Fruit fly (Drosophila melanogaster) whole organism, embryonic: ENCODE results near the gene Wdr59.

Experiments
- CG15269 ChIP-seq: fragments of 200-800 bp; sonication (Bioruptor generic); optimal IDR thresholded peaks from 2 replicates; lab custom pipeline; 2018; ENCODE audit warnings: missing biosample characterization, mild to moderate bottlenecking, missing genetic modification characterization, moderate library complexity
- CG1792 ChIP-seq: fragments of 200-800 bp; sonication (Bioruptor generic); optimal IDR thresholded peaks from 2 replicates; lab custom pipeline; 2016; ENCODE audit warnings: missing biosample characterization, missing genetic modification characterization
- Mad ChIP-seq: fragments of 200-800 bp; sonication (Bioruptor generic); optimal IDR thresholded peaks from 2 replicates; lab custom pipeline; 2016; ENCODE audit warnings: missing biosample characterization, missing genetic modification characterization
- Opbp ChIP-seq: fragments of 200-800 bp; sonication (Bioruptor generic); IDR thresholded peaks from 3 replicates; pipeline ENCODE4 v1.3.6; 2022; ENCODE audit warnings: missing biosample characterization, missing genetic modification characterization; ENCODE audit not compliant: partially characterized antibody
- Vsx1 ChIP-seq: fragments of 200-800 bp; sonication (Bioruptor generic); optimal IDR thresholded peaks from 2 replicates; lab custom pipeline; 2017; ENCODE audit warnings: missing biosample characterization, mild to moderate bottlenecking, missing genetic modification characterization, missing genetic modification reagents
- disco-r ChIP-seq: fragments of 200-800 bp; sonication (Bioruptor generic); optimal IDR thresholded peaks from 2 replicates; lab custom pipeline; 2016; ENCODE audit warnings: missing biosample characterization, missing genetic modification characterization
- fd3F ChIP-seq: fragments of 200-800 bp; sonication (Bioruptor generic); optimal IDR thresholded peaks from 2 replicates; lab custom pipeline; 2018; ENCODE audit warnings: missing biosample characterization, mild to moderate bottlenecking, missing genetic modification characterization, moderate library complexity
- psq ChIP-seq: fragments of 200-800 bp; sonication (Bioruptor generic); optimal IDR thresholded peaks from 2 replicates; lab custom pipeline; 2017; ENCODE audit warnings: missing biosample characterization, missing genetic modification characterization
- sob ChIP-seq: fragments of 200-800 bp; sonication (Bioruptor generic); IDR thresholded peaks from 2 replicates; pipeline ENCODE4 v1.3.6; 2022; ENCODE audit warnings: missing biosample characterization, missing genetic modification characterization
- tap ChIP-seq: fragments of 200-800 bp; optimal IDR thresholded peaks from 3 replicates; lab custom pipeline; 2019; ENCODE audit warnings: missing biosample characterization, mild to moderate bottlenecking, missing genetic modification characterization, moderate library complexity
- tgo ChIP-seq: fragments of 200-800 bp; sonication (Bioruptor generic); IDR thresholded peaks from 3 replicates; pipeline ENCODE4 v1.3.6; 2022; ENCODE audit warnings: missing biosample characterization, missing genetic modification characterization

DNA sequence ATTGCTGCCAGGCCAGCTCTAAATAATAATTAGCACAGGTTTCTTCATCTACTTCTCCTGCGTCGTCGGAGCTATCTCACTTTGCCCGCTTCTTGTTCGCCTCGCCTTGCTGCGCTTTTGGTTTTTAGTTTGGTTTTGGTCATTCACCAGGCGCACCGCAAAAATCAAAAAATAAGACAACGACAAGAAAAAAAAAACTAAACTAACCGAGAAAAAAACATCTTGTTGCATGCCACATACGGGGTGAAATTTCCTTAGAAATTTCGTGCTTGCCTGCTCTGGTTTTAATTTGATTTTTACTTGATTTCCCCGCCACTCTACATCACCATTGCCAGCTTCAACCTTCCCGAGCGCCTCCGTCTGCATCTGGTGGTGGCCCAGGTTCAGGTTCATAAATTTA is 49.5 kb upstream of the Wdr59 start:
- TF ChIP-seq Vsx1 (GFP tag; lab: Kevin White, UChicago) (no peak), Mad (GFP tag; lab: Kevin White, UChicago) (no peak), tap (tag; lab: Kevin White, UChicago) (no peak), disco-r (GFP tag; lab: Kevin White, UChicago) (no peak), CG15269 (tag; lab: Kevin White, UChicago) (no peak), psq (GFP tag; lab: Kevin White, UChicago) (no peak), CG1792 (GFP tag; lab: Kevin White, UChicago) (no peak), fd3F (GFP tag; lab: Kevin White, UChicago) (no peak), tgo (no peak), sob (GFP tag; lab: Robert Waterston, UW) (no peak), Opbp (GFP tag; lab: Robert Waterston, UW) (no peak)
